Fruit fly (Drosophila melanogaster) whole organism, wandering third instar larva: ENCODE measurements around the gene mRpS23.

Experiments used
- N ChIP-seq: fragments of >200 bp; optimal IDR thresholded peaks from 2 replicates; lab custom pipeline; 2018; ENCODE audit warnings: missing biosample characterization, missing external identifiers, missing genetic modification characterization
- psq ChIP-seq: fragments of 200-800 bp; sonication (Bioruptor generic); optimal IDR thresholded peaks from 3 replicates; lab custom pipeline; 2017; ENCODE audit warnings: missing biosample characterization, mild to moderate bottlenecking, missing genetic modification characterization, moderate library complexity

DNA sequence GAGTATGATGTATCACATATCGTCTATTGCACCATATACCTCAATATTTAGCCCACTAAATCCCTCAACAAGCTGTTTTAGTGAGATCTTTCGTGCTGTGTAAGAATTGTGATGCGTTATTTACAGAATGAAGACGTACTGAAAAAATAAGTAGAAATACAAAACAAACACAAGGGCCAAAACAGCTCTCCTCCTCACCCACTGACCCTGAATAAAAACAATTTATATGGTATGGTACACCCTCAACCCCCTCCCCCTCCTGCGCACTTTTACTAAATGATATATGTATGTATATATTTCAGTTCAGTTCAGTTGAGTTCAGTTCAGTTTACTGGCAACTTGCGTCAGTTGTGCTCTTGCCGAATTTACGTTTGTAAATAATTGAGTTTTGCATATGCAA, 38.3 kb upstream of the mRpS23 start:
- TF ChIP-seq N (GFP tag; lab: Kevin White, UChicago) = no peak
- no peak for TF ChIP-seq psq (GFP tag; lab: Kevin White, UChicago)
